Worm (Caenorhabditis elegans) whole organism, L3 larva: ENCODE results near the gene pfd-2.

Experiments used
- R02D3.7 ChIP-seq: fragments of 150-350 bp; optimal IDR thresholded peaks from 2 replicates; lab custom pipeline; 2014; ENCODE audit warnings: missing biosample characterization, missing genetic modification characterization
- ZK546.5 ChIP-seq: sonication (generic microtip); optimal IDR thresholded peaks from 2 replicates; lab custom pipeline; 2017; ENCODE audit warnings: missing biosample characterization, missing genetic modification characterization
- ama-1 ChIP-seq: fragments of 150-350 bp; optimal IDR thresholded peaks from 2 replicates; lab custom pipeline; 2018
- ceh-16 ChIP-seq: sonication (generic microtip); optimal IDR thresholded peaks from 2 replicates; lab custom pipeline; 2017; ENCODE audit warnings: missing biosample characterization, missing genetic modification characterization
- ceh-28 ChIP-seq: fragments of 150-350 bp; optimal IDR thresholded peaks from 2 replicates; lab custom pipeline; 2014; ENCODE audit warnings: missing biosample characterization, missing genetic modification reagents, missing genetic modification characterization
- ceh-9 ChIP-seq: sonication (generic microtip); optimal IDR thresholded peaks from 2 replicates; lab custom pipeline; 2018; ENCODE audit warnings: missing biosample characterization, missing genetic modification characterization
- daf-12 ChIP-seq: fragments of 150-350 bp; optimal IDR thresholded peaks from 2 replicates; lab custom pipeline; 2014; ENCODE audit warnings: missing biosample characterization, missing genetic modification reagents, missing genetic modification characterization
- egl-27 ChIP-seq: sonication (generic microtip); optimal IDR thresholded peaks from 4 replicates; lab custom pipeline; 2017; ENCODE audit warnings: missing biosample characterization, missing genetic modification reagents, missing genetic modification characterization
- egl-5 ChIP-seq: fragments of 150-350 bp; optimal IDR thresholded peaks from 2 replicates; lab custom pipeline; 2017; ENCODE audit warnings: missing biosample characterization, missing genetic modification reagents, missing genetic modification characterization, inconsistent platforms
- elt-1 ChIP-seq: fragments of 150-350 bp; optimal IDR thresholded peaks from 2 replicates; lab custom pipeline; 2014; ENCODE audit warnings: missing biosample characterization, missing genetic modification characterization
- eor-1 ChIP-seq, 2 experiments: fragments of 150-350 bp; optimal IDR thresholded peaks; 2 replicates each; lab custom pipeline; 2014 to 2018; ENCODE audit warnings: missing biosample characterization in 2 of 2, missing genetic modification characterization in 2 of 2
- fkh-2 ChIP-seq: fragments of 150-350 bp; optimal IDR thresholded peaks from 2 replicates; lab custom pipeline; 2014; ENCODE audit warnings: missing biosample characterization, missing genetic modification reagents, missing genetic modification characterization
- fos-1 ChIP-seq: fragments of 150-350 bp; optimal IDR thresholded peaks from 2 replicates; lab custom pipeline; 2014; ENCODE audit warnings: missing biosample characterization, missing genetic modification characterization
- hmg-11 ChIP-seq: sonication (generic microtip); optimal IDR thresholded peaks from 2 replicates; lab custom pipeline; 2016; ENCODE audit warnings: missing genetic modification characterization, missing compliant biosample characterization
- lin-15B ChIP-seq: fragments of 150-350 bp; optimal IDR thresholded peaks from 2 replicates; lab custom pipeline; 2014; ENCODE audit warnings: missing biosample characterization, missing genetic modification characterization
- lin-39 ChIP-seq: fragments of 150-350 bp; optimal IDR thresholded peaks from 2 replicates; lab custom pipeline; 2018; ENCODE audit warnings: missing biosample characterization, missing genetic modification reagents, missing genetic modification characterization
- lsy-12 ChIP-seq: sonication (generic microtip); optimal IDR thresholded peaks from 2 replicates; lab custom pipeline; 2016; ENCODE audit warnings: mild to moderate bottlenecking, missing genetic modification characterization, missing compliant biosample characterization
- mdl-1 ChIP-seq: fragments of 150-350 bp; optimal IDR thresholded peaks from 2 replicates; lab custom pipeline; 2014; ENCODE audit warnings: missing biosample characterization, missing genetic modification characterization
- mml-1 ChIP-seq: fragments of 150-350 bp; sonication (generic microtip); optimal IDR thresholded peaks from 3 replicates; lab custom pipeline; 2014; ENCODE audit warnings: missing biosample characterization, missing genetic modification characterization
- nfya-1 ChIP-seq: sonication (generic microtip); optimal IDR thresholded peaks from 2 replicates; lab custom pipeline; 2017; ENCODE audit warnings: missing genetic modification characterization, mild to moderate bottlenecking, missing compliant biosample characterization, antibody characterized with exemption, moderate library complexity; ENCODE audit not compliant: insufficient read depth
- nhr-11 ChIP-seq: fragments of 150-350 bp; optimal IDR thresholded peaks from 2 replicates; lab custom pipeline; 2014; ENCODE audit warnings: missing biosample characterization, missing genetic modification characterization
- nhr-12 ChIP-seq: fragments of 150-350 bp; optimal IDR thresholded peaks from 2 replicates; lab custom pipeline; 2014; ENCODE audit warnings: missing biosample characterization, missing genetic modification characterization
- nhr-237 ChIP-seq: fragments of 150-350 bp; optimal IDR thresholded peaks from 2 replicates; lab custom pipeline; 2014; ENCODE audit warnings: missing biosample characterization, missing genetic modification characterization
- nhr-25 ChIP-seq: sonication (generic microtip); optimal IDR thresholded peaks from 2 replicates; lab custom pipeline; 2017; ENCODE audit warnings: missing biosample characterization, missing genetic modification characterization
- nhr-28 ChIP-seq: fragments of 150-350 bp; optimal IDR thresholded peaks from 2 replicates; lab custom pipeline; 2014; ENCODE audit warnings: missing biosample characterization, missing genetic modification characterization
- nhr-43 ChIP-seq: sonication (generic microtip); optimal IDR thresholded peaks from 2 replicates; lab custom pipeline; 2016; ENCODE audit warnings: mild to moderate bottlenecking, missing genetic modification characterization, missing compliant biosample characterization; ENCODE audit not compliant: poor library complexity, severe bottlenecking
- nhr-67 ChIP-seq: fragments of 150-350 bp; optimal IDR thresholded peaks from 2 replicates; lab custom pipeline; 2014; ENCODE audit warnings: missing biosample characterization, missing genetic modification characterization
- nhr-77 ChIP-seq: fragments of 150-350 bp; optimal IDR thresholded peaks from 2 replicates; lab custom pipeline; 2014; ENCODE audit warnings: missing biosample characterization, missing genetic modification characterization
- pha-4 ChIP-seq: fragments of 150-350 bp; optimal IDR thresholded peaks from 2 replicates; lab custom pipeline; 2014; ENCODE audit warnings: missing biosample characterization, missing genetic modification reagents, missing genetic modification characterization
- snpc-4 ChIP-seq: fragments of 150-350 bp; optimal IDR thresholded peaks from 2 replicates; lab custom pipeline; 2014; ENCODE audit warnings: missing biosample characterization, missing genetic modification characterization
- unc-39 ChIP-seq: sonication (generic microtip); optimal IDR thresholded peaks from 4 replicates; lab custom pipeline; 2017; ENCODE audit warnings: missing biosample characterization, missing genetic modification characterization
- unc-62 ChIP-seq: fragments of 150-350 bp; sonication (generic microtip); optimal IDR thresholded peaks from 4 replicates; lab custom pipeline; 2014; ENCODE audit warnings: missing biosample characterization, missing genetic modification reagents, missing genetic modification characterization
- zag-1 ChIP-seq: fragments of 150-350 bp; optimal IDR thresholded peaks from 2 replicates; lab custom pipeline; 2014; ENCODE audit warnings: missing biosample characterization, missing genetic modification characterization
- ztf-4 ChIP-seq: fragments of 150-350 bp; optimal IDR thresholded peaks from 2 replicates; lab custom pipeline; 2014; ENCODE audit warnings: missing biosample characterization, missing genetic modification characterization

pfd-2 gene

ce11 chrII:4358765-4359164 lies 32.2 kb downstream of the pfd-2 start, which contains the start of gene lat-2:
Gene lat-2, plus strand, starts transcription at chrII:4359065.
- TF ChIP-seq snpc-4 (tag; lab: Kevin White, UChicago) (no peak), nhr-77 (tag; lab: Kevin White, UChicago) (no peak), eor-1 (tag; optimal IDR thresholded peaks at IDR 0.05; lab: Kevin White, UChicago) (no peak), nfya-1 (no peak), zag-1 (tag; lab: Kevin White, UChicago) (no peak), nhr-43 (tag; lab: Kevin White, UChicago) (no peak), nhr-11 (no peak), nhr-25 (tag; lab: Kevin White, UChicago) (no peak), unc-39 (tag; lab: Kevin White, UChicago) (no peak), ceh-16 (no peak), lin-39 (tag; lab: Kevin White, UChicago) (no peak)

DNA sequence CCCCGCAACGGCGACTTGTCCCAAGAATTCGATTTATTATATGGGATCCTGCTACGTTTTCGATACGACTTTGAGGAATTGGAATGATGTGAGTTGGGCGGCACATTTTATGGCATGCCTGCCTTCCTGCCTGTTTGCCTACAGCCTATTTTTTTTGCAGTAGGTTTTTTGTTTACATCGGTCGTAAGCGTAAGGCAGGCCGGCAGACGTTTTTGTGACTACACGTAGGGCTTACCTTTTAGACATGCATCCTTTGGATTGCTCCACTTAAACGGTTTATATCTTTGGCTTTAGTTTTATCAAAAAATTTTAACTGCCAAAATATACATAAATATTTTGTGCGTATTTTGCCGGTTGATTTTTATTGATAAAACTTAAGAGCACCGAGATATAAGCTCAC lies 32.7 kb downstream of the pfd-2 start:
- no peak for TF ChIP-seq nfya-1
- no peak for TF ChIP-seq hmg-11 (tag; lab: Kevin White, UChicago)
- TF ChIP-seq ztf-4 (tag; lab: Kevin White, UChicago): no peak
- no peak for TF ChIP-seq lsy-12 (tag; lab: Kevin White, UChicago)
- TF ChIP-seq ama-1: no peak
- no peak for TF ChIP-seq nhr-12 (tag; lab: Kevin White, UChicago)
- TF ChIP-seq nhr-237 (tag; lab: Kevin White, UChicago): no peak
- no peak for TF ChIP-seq ceh-9
- TF ChIP-seq, all 47 proteins: peak for 0

ce11 chrII:4362088-4362487 lies 35.6 kb downstream of the pfd-2 start:
- TF ChIP-seq ceh-9 (no peak), nhr-25 (tag; lab: Kevin White, UChicago) (peak; percentile 54), nhr-77 (tag; lab: Kevin White, UChicago) (no peak), pha-4 (tag; lab: Kevin White, UChicago) (peak; percentile 41), snpc-4 (tag; lab: Kevin White, UChicago) (no peak), lin-39 (tag; lab: Kevin White, UChicago) (no peak), nhr-67 (tag; lab: Kevin White, UChicago) (no peak)
- TF ChIP-seq, all 47 proteins: peak for 2

DNA sequence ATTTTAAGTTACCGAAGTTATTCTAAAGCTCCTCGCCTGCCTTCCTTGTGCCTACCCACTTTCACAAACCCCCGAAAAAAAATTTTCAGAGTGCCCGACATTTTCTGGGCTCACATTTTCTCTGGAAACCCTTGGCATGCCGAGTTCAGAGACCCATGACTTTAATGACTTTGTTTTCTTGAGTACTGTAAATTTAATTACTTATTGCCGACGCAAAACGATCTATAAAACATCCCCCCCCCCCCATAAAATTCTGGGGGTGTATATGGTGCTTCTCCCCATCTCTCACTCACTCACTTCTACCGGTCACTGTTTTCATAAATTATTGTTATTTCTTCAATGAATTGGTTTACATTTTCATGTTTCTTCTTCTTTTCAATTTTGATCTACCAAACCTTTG lies 41.4 kb downstream of the pfd-2 start, which contains the start of gene try-9:
Gene try-9 (plus strand): TSS at position 301 of the 400 bp plus-strand sequence.
- TF ChIP-seq elt-1 (tag; lab: Kevin White, UChicago): no peak
- no peak for TF ChIP-seq nfya-1
- no peak for TF ChIP-seq unc-62 (GFP tag; lab: Kevin White, UChicago)
- TF ChIP-seq egl-27: no peak
- no peak for TF ChIP-seq hmg-11 (tag; lab: Kevin White, UChicago)
- TF ChIP-seq mdl-1 (tag; lab: Kevin White, UChicago): no peak

DNA sequence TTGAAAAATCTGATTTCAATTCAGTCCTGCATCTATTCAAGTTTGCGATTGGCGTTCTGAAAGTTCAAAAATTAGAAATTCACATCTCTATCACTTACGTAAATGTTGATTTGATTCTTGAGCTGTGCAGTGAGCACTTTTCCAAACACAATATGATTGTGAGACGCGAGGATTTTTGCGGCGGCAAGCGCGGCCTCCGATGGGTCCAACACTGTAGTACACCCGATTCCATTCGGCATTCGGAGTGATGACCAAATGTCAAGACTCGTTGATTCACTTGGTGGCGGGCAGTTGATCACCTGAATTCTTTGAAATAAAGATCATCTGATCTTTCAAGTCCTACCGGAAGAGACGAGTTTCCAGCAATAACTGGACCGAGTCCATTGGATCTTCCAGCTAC lies 43.2 kb downstream of the pfd-2 start:
- TF ChIP-seq nhr-28: no peak
- TF ChIP-seq nhr-67 (tag; lab: Kevin White, UChicago): no peak
- no peak for TF ChIP-seq ceh-16
- no peak for TF ChIP-seq R02D3.7 (tag; lab: Kevin White, UChicago)
- TF ChIP-seq unc-39 (tag; lab: Kevin White, UChicago): no peak
- TF ChIP-seq nhr-12 (tag; lab: Kevin White, UChicago): no peak
- TF ChIP-seq ZK546.5 (tag; lab: Kevin White, UChicago): no peak
- TF ChIP-seq fkh-2 (tag; lab: Kevin White, UChicago): no peak
- TF ChIP-seq egl-5 (tag; lab: Kevin White, UChicago): no peak
- no peak for TF ChIP-seq pha-4 (tag; lab: Kevin White, UChicago)
- no peak for TF ChIP-seq egl-27
- no peak for TF ChIP-seq elt-1 (tag; lab: Kevin White, UChicago)
- TF ChIP-seq ceh-28 (tag; lab: Kevin White, UChicago): no peak
- no peak for TF ChIP-seq daf-12
- no peak for TF ChIP-seq ceh-9
- no peak for TF ChIP-seq mml-1 (tag; lab: Kevin White, UChicago)
- no peak for TF ChIP-seq lin-15B (tag; lab: Kevin White, UChicago)
- no peak for TF ChIP-seq fos-1 (tag; lab: Kevin White, UChicago)
